Worm (Caenorhabditis elegans) whole organism, L4 larva: ENCODE measurements around the gene F21G4.6.
A peak's percentile ranks its signal among the peaks of the same experiment; 100 is the strongest.

Experiments
- D1046.2 ChIP-seq: fragments of 200-800 bp; sonication (Bioruptor generic); IDR thresholded peaks from 2 replicates; pipeline ENCODE4 v1.3.6; 2022; ENCODE audit warnings: missing genetic modification characterization, missing compliant biosample characterization
- F49E8.2 ChIP-seq: sonication (generic microtip); optimal IDR thresholded peaks from 2 replicates; lab custom pipeline; 2016; ENCODE audit warnings: missing compliant biosample characterization, mild to moderate bottlenecking, missing genetic modification characterization, borderline replicate concordance
- Y5F2A.4 ChIP-seq: fragments of 200-800 bp; sonication (Bioruptor generic); optimal IDR thresholded peaks from 2 replicates; lab custom pipeline; 2018; ENCODE audit warnings: mild to moderate bottlenecking, missing genetic modification characterization, missing compliant biosample characterization
- Y75B8A.6 ChIP-seq: fragments of 200-800 bp; sonication (Bioruptor generic); IDR thresholded peaks from 2 replicates; pipeline ENCODE4 v1.3.6; 2022; ENCODE audit warnings: missing genetic modification reagents, missing genetic modification characterization, missing compliant biosample characterization
- ZK337.2 ChIP-seq: fragments of 200-800 bp; sonication (Bioruptor generic); IDR thresholded peaks from 2 replicates; pipeline ENCODE4 v1.3.6; 2022; ENCODE audit warnings: missing genetic modification reagents, missing genetic modification characterization, missing compliant biosample characterization
- ZK546.5 ChIP-seq, 2 experiments: sonication (generic microtip); optimal IDR thresholded peaks; 2 replicates each; lab custom pipeline; 2017; ENCODE audit warnings: missing biosample characterization in 2 of 2, missing genetic modification characterization in 2 of 2
- aha-1 ChIP-seq: fragments of 150-350 bp; peaks from one replicate; lab custom pipeline; 2014; ENCODE audit warnings: missing biosample characterization, missing genetic modification characterization
- ceh-20 ChIP-seq: fragments of 200-800 bp; sonication (Bioruptor generic); IDR thresholded peaks from 2 replicates; pipeline ENCODE4 v1.3.6; 2022; ENCODE audit warnings: missing genetic modification reagents, missing genetic modification characterization, missing compliant biosample characterization
- ceh-28 ChIP-seq: fragments of 150-350 bp; optimal IDR thresholded peaks from 2 replicates; lab custom pipeline; 2014; ENCODE audit warnings: missing biosample characterization, missing genetic modification reagents, missing genetic modification characterization
- ceh-82 ChIP-seq: sonication (generic microtip); optimal IDR thresholded peaks from 2 replicates; lab custom pipeline; 2017; ENCODE audit warnings: missing biosample characterization, missing genetic modification characterization
- cey-2 ChIP-seq: sonication (generic microtip); optimal IDR thresholded peaks from 3 replicates; lab custom pipeline; 2017; ENCODE audit warnings: missing genetic modification characterization, mild to moderate bottlenecking, missing compliant biosample characterization, antibody characterized with exemption, borderline replicate concordance; ENCODE audit not compliant: insufficient read depth
- ctbp-1 ChIP-seq: fragments of 200-800 bp; sonication (Bioruptor generic); IDR thresholded peaks from 2 replicates; pipeline ENCODE4 v1.3.6; 2022; ENCODE audit warnings: missing genetic modification reagents, missing genetic modification characterization, missing compliant biosample characterization
- daf-12 ChIP-seq: fragments of 150-350 bp; optimal IDR thresholded peaks from 2 replicates; lab custom pipeline; 2014; ENCODE audit warnings: missing biosample characterization, missing genetic modification reagents, missing genetic modification characterization
- daf-16 ChIP-seq, 3 experiments: sonication (generic microtip); optimal IDR thresholded peaks; 2 replicates each; lab custom pipeline; 2016 to 2017; ENCODE audit warnings: missing genetic modification characterization in 3 of 3, missing genetic modification reagents in 3 of 3, mild to moderate bottlenecking in 2 of 3, missing compliant biosample characterization in 2 of 3, missing biosample characterization in 1 of 3, moderate library complexity in 1 of 3
- dmd-6 ChIP-seq: fragments of 200-800 bp; sonication (Bioruptor generic); IDR thresholded peaks from 2 replicates; pipeline ENCODE4 v1.3.6; 2022; ENCODE audit warnings: missing genetic modification reagents, missing genetic modification characterization, missing compliant biosample characterization
- duxl-1 ChIP-seq: sonication (generic microtip); optimal IDR thresholded peaks from 2 replicates; lab custom pipeline; 2016; ENCODE audit warnings: mild to moderate bottlenecking, missing genetic modification characterization, moderate library complexity, missing compliant biosample characterization; ENCODE audit not compliant: poor library complexity
- dve-1 ChIP-seq: sonication (generic microtip); optimal IDR thresholded peaks from 2 replicates; lab custom pipeline; 2017; ENCODE audit warnings: antibody characterized with exemption, mild to moderate bottlenecking, missing genetic modification characterization, missing compliant biosample characterization; ENCODE audit not compliant: insufficient read depth
- egl-27 ChIP-seq: sonication (generic microtip); optimal IDR thresholded peaks from 3 replicates; lab custom pipeline; 2017; ENCODE audit warnings: missing biosample characterization, missing genetic modification reagents, missing genetic modification characterization
- lin-1 ChIP-seq: fragments of 200-800 bp; sonication (Bioruptor generic); IDR thresholded peaks from 2 replicates; pipeline ENCODE4 v1.3.6; 2022; ENCODE audit warnings: missing genetic modification reagents, missing genetic modification characterization, missing compliant biosample characterization
- lir-3 ChIP-seq: sonication (generic microtip); optimal IDR thresholded peaks from 2 replicates; lab custom pipeline; 2016; ENCODE audit warnings: mild to moderate bottlenecking, missing genetic modification characterization, missing compliant biosample characterization
- lsy-2 ChIP-seq, 2 experiments: fragments of 150-350 bp in 1 of 2; sonication (generic microtip) in 1 of 2; optimal IDR thresholded peaks; 2 replicates each; lab custom pipeline; 2014 to 2017; ENCODE audit warnings: missing biosample characterization in 2 of 2, missing genetic modification characterization in 2 of 2
- mes-2 ChIP-seq: sonication (generic microtip); optimal IDR thresholded peaks from 2 replicates; lab custom pipeline; 2016; ENCODE audit warnings: missing genotype, mild to moderate bottlenecking, missing genetic modification characterization, missing compliant biosample characterization; ENCODE audit not compliant: poor library complexity, severe bottlenecking
- mxl-2 ChIP-seq: fragments of 200-800 bp; sonication (Bioruptor generic); conservative IDR thresholded peaks from 2 replicates; pipeline ENCODE4 v1.3.6; 2022; ENCODE audit warnings: missing genetic modification reagents, missing genetic modification characterization, missing compliant biosample characterization
- mxl-3 ChIP-seq: fragments of 200-800 bp; sonication (Bioruptor generic); optimal IDR thresholded peaks from 2 replicates; lab custom pipeline; 2018; ENCODE audit warnings: mild to moderate bottlenecking, missing genetic modification characterization, missing compliant biosample characterization
- nhr-237 ChIP-seq: sonication (generic microtip); optimal IDR thresholded peaks from 2 replicates; lab custom pipeline; 2017; ENCODE audit warnings: missing biosample characterization, missing genetic modification characterization
- nhr-25 ChIP-seq: sonication (generic microtip); optimal IDR thresholded peaks from 2 replicates; lab custom pipeline; 2017; ENCODE audit warnings: missing genetic modification characterization, mild to moderate bottlenecking, missing compliant biosample characterization, antibody characterized with exemption, moderate library complexity, borderline replicate concordance; ENCODE audit not compliant: insufficient read depth
- nhr-6 ChIP-seq: fragments of 150-350 bp; optimal IDR thresholded peaks from 2 replicates; lab custom pipeline; 2014; ENCODE audit warnings: missing biosample characterization, missing genetic modification characterization
- pha-4 ChIP-seq, 2 experiments: fragments of 150-350 bp in 1 of 2; fragments of 200-800 bp in 1 of 2; sonication (Bioruptor generic) in 1 of 2; IDR thresholded peaks in 1 of 2; optimal IDR thresholded peaks in 1 of 2; 2 replicates each; pipeline versions ENCODE4 v1.3.6 to Lab custom; 2014 to 2022; ENCODE audit warnings: missing genetic modification characterization in 2 of 2, missing genetic modification reagents in 2 of 2, missing biosample characterization in 1 of 2, missing compliant biosample characterization in 1 of 2
- pqm-1 ChIP-seq: sonication (generic microtip); optimal IDR thresholded peaks from 2 replicates; lab custom pipeline; 2017; ENCODE audit warnings: missing biosample characterization, missing genetic modification characterization
- sdz-12 ChIP-seq: fragments of 200-800 bp; sonication (Bioruptor generic); optimal IDR thresholded peaks from 2 replicates; lab custom pipeline; 2018; ENCODE audit warnings: mild to moderate bottlenecking, missing genetic modification characterization, missing compliant biosample characterization
- spr-3 ChIP-seq: fragments of 200-800 bp; sonication (Bioruptor generic); optimal IDR thresholded peaks from 2 replicates; lab custom pipeline; 2018; ENCODE audit warnings: mild to moderate bottlenecking, missing genetic modification characterization, missing compliant biosample characterization
- tag-97 ChIP-seq: fragments of 200-800 bp; sonication (Bioruptor generic); IDR thresholded peaks from 2 replicates; pipeline ENCODE4 v1.3.6; 2022; ENCODE audit warnings: missing genetic modification characterization, missing compliant biosample characterization
- unc-62 ChIP-seq, 3 experiments: fragments of 150-350 bp in 1 of 3; sonication (generic microtip); optimal IDR thresholded peaks in 2 of 3; peaks in 1 of 3; 1 replicate in 1 of 3; 2 replicates in 2 of 3; lab custom pipeline; 2014 to 2017; ENCODE audit warnings: missing biosample characterization in 3 of 3, missing genetic modification characterization in 3 of 3, missing genetic modification reagents in 3 of 3, missing genotype in 1 of 3
- ztf-7 ChIP-seq: fragments of 150-350 bp; optimal IDR thresholded peaks from 2 replicates; lab custom pipeline; 2014; ENCODE audit warnings: missing biosample characterization, missing genetic modification characterization

Gene F21G4.6

DNA sequence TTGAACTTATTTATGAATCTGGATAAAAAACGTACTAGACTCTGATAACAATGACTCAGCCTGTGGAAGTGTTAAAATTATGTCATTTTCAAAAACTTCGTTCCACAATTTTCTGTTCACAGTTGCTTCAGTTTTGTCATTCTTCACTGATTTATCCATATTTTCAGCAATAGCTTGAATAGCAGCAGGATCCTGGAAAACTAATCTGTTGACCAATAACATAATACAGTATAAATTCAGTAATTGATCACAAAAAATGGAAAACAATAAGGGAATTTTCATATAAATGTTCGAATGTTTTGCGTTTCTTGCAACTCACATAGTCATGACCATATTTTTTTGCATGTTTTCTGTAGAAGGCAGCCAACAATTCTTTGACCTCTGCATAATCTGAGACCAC lies 31.3 kb upstream of the F21G4.6 start:
- no peak for TF ChIP-seq ctbp-1 (GFP tag; lab: Robert Waterston, UW)
- TF ChIP-seq unc-62 (GFP tag; optimal IDR thresholded peaks at IDR 0.05 in 1 of 2; lab: Kevin White, UChicago) = peak in 1 of 2 experiments; percentile 96
- TF ChIP-seq unc-62 (tag; optimal IDR thresholded peaks at IDR 0.05; lab: Kevin White, UChicago) = no peak
- TF ChIP-seq, all 104 proteins: peak for 1

DNA sequence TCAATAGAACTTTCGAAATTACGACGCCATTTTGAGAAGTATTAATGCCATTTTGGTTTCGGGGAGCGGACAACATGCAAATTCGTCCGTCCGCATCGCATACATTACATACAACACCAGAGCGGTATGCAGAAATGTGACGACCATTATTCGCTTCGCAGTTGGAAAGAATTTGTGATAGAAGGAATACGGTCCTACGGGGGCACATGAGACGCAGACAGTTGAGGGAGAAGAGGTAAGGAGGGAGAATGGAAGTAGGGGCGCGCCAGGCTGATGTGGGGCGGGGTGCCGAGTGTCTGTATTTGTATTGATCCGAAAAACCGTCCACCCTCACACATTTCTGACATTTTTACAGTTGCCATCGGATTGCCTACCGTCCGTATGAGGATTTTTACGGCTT lies 24.1 kb upstream of the F21G4.6 start:
- TF ChIP-seq mes-2 (tag; lab: Kevin White, UChicago) (peak; percentile 13), lsy-2 (tag; optimal IDR thresholded peaks at IDR 0.05; lab: Kevin White, UChicago) (no peak), duxl-1 (tag; lab: Kevin White, UChicago) (no peak), ztf-7 (tag; lab: Kevin White, UChicago) (no peak), mxl-3 (peak; percentile 8), F49E8.2 (tag; lab: Kevin White, UChicago) (no peak), aha-1 (tag; lab: Kevin White, UChicago) (peak; percentile 85), ceh-82 (tag; lab: Kevin White, UChicago) (no peak)

DNA sequence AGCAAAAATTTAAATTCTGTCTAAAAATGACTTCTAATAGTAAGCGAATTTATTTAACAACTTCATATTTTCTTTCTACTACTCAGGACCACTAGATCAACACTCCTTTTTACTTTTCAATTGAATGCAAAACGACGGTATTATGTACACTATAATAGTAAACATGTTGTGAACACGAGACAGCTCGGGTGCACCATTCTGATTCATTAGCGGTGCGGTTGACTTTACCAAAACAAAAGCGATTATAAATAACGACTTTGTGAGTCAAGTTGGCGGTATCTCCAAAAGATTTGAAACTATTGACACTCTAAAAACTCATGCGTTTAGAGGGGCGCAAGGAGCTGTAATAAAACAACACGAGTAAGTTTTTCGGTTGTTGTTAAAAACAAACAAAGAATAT lies 23.3 kb upstream of the F21G4.6 start:
- TF ChIP-seq ZK546.5 (tag; optimal IDR thresholded peaks at IDR 0.05; lab: Kevin White, UChicago) = no peak
- no peak for TF ChIP-seq lin-1 (GFP tag; lab: Robert Waterston, UW)
- TF ChIP-seq lir-3 (tag; lab: Kevin White, UChicago) = no peak
- TF ChIP-seq Y5F2A.4 (GFP tag; lab: Kevin White, UChicago) = no peak
- no peak for TF ChIP-seq ceh-82 (tag; lab: Kevin White, UChicago)
- TF ChIP-seq pha-4 (GFP tag; IDR thresholded peaks at IDR 0.05; lab: Robert Waterston, UW) = no peak
- TF ChIP-seq pha-4 (tag; optimal IDR thresholded peaks at IDR 0.05; lab: Kevin White, UChicago) = peak; percentile 82
- no peak for TF ChIP-seq D1046.2 (GFP tag; lab: Robert Waterston, UW)
- peak; percentile 66 for TF ChIP-seq nhr-6 (tag; lab: Kevin White, UChicago)
- TF ChIP-seq daf-16 (GFP tag; optimal IDR thresholded peaks at IDR 0.05; lab: Kevin White, UChicago) = no peak
- TF ChIP-seq daf-16 (tag; optimal IDR thresholded peaks at IDR 0.05; lab: Kevin White, UChicago) = peak; percentile 36
- no peak for TF ChIP-seq Y75B8A.6 (GFP tag; lab: Robert Waterston, UW)
- TF ChIP-seq daf-12 (tag; lab: Kevin White, UChicago) = no peak

DNA sequence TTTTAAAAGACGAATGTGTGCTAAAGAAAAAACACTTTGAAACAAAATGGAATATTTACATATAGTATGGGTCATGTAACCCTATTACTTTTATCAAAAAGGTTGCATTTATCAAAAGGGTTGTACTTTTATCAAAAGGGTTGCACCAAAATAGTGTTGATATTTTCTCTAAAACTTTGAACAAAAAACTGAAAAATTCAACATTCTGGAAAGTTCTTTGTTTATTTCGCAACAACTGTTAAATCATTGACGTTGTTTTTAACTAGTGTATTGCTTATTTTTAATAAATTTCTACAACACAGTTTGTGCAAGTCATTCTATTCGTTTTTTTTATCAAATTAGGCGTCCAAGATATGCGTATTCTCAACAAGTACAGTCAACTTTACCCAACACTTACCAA lies 21.3 kb upstream of the F21G4.6 start, which contains the start of the genes C17G1.5 and C17G1.14:
TSS of gene C17G1.5 (plus strand) at position 266 of the 400 bp plus-strand sequence.
TSS of gene C17G1.14 (plus strand) at position 277 of the 400 bp plus-strand sequence.
- TF ChIP-seq ceh-28 (tag; lab: Kevin White, UChicago) (no peak), cey-2 (no peak), nhr-25 (tag; lab: Kevin White, UChicago) (no peak), ZK337.2 (GFP tag; lab: Robert Waterston, UW) (no peak), daf-16 (GFP tag; optimal IDR thresholded peaks at IDR 0.05; lab: Kevin White, UChicago) (no peak), daf-16 (tag; optimal IDR thresholded peaks at IDR 0.05; lab: Kevin White, UChicago) (peak; percentile 68), mxl-2 (GFP tag; lab: Robert Waterston, UW) (no peak), nhr-237 (no peak), duxl-1 (tag; lab: Kevin White, UChicago) (no peak), spr-3 (GFP tag; lab: Kevin White, UChicago) (no peak), ceh-20 (GFP tag; lab: Robert Waterston, UW) (no peak), sdz-12 (GFP tag; lab: Kevin White, UChicago) (no peak), dve-1 (tag; lab: Kevin White, UChicago) (peak; percentile 8), aha-1 (tag; lab: Kevin White, UChicago) (no peak), ztf-7 (tag; lab: Kevin White, UChicago) (no peak), pqm-1 (tag; lab: Kevin White, UChicago) (peak; percentile 9), dmd-6 (GFP tag; lab: Robert Waterston, UW) (no peak), egl-27 (tag; lab: Kevin White, UChicago) (no peak), tag-97 (GFP tag; lab: Robert Waterston, UW) (no peak)
